Fruit fly (Drosophila melanogaster): ENCODE measurements around the gene CG6136.

CG6136 gene

dm6 chr3R:15345198-15346017, 26.6 kb downstream of the CG6136 start:
- TF ChIP-seq Rel (GFP tag; optimal IDR thresholded peaks at IDR 0.05) (no peak), Rel (tag; optimal IDR thresholded peaks at IDR 0.05) (peak; percentile 67), OdsH (GFP tag; optimal IDR thresholded peaks at IDR 0.05) (no peak), Hnf4 (GFP tag; optimal IDR thresholded peaks at IDR 0.05) (no peak), brk (GFP tag; optimal IDR thresholded peaks at IDR 0.05) (no peak), Hr83 (GFP tag; optimal IDR thresholded peaks at IDR 0.05; ENCODE audit: poor library complexity, severe bottlenecking) (no peak), Abd-B (GFP tag; optimal IDR thresholded peaks at IDR 0.05) (no peak), CG32264 (GFP tag; optimal IDR thresholded peaks at IDR 0.05) (no peak), foxo (GFP tag; optimal IDR thresholded peaks at IDR 0.05) (no peak), tai (GFP tag; optimal IDR thresholded peaks at IDR 0.05) (no peak)

dm6 chr3R:15342926-15343685, 28.9 kb downstream of the CG6136 start, which contains the start of gene Nagk:
Nagk (minus strand) TSS chr3R:15343256.
- TF ChIP-seq Dif (GFP tag; optimal IDR thresholded peaks at IDR 0.05; ENCODE audit: partially characterized antibody): peak; percentile 37
- no peak for TF ChIP-seq Hr78 (GFP tag; optimal IDR thresholded peaks at IDR 0.05)
- no peak for TF ChIP-seq Hnf4 (GFP tag; optimal IDR thresholded peaks at IDR 0.05)
- peak; percentile 82 for TF ChIP-seq Hr83 (GFP tag; optimal IDR thresholded peaks at IDR 0.05; ENCODE audit: poor library complexity, severe bottlenecking)
- peak; percentile 68 for TF ChIP-seq Sp1 (GFP tag; optimal IDR thresholded peaks at IDR 0.05)
- TF ChIP-seq HLH106 (tag; optimal IDR thresholded peaks at IDR 0.05): peak; percentile 56
- no peak for TF ChIP-seq Vsx2 (GFP tag; optimal IDR thresholded peaks at IDR 0.05; ENCODE audit: partially characterized antibody)
- TF ChIP-seq Mio (GFP tag; optimal IDR thresholded peaks at IDR 0.05): no peak
- peak; percentile 71 for TF ChIP-seq ey (GFP tag; optimal IDR thresholded peaks at IDR 0.05)
- TF ChIP-seq Myc (optimal IDR thresholded peaks at IDR 0.05): no peak
- peak; percentile 51 for TF ChIP-seq psq (GFP tag; optimal IDR thresholded peaks at IDR 0.05)
- no peak for TF ChIP-seq Rel (GFP tag; optimal IDR thresholded peaks at IDR 0.05)
- peak; percentile 93 for TF ChIP-seq Rel (tag; optimal IDR thresholded peaks at IDR 0.05)
- TF ChIP-seq N (GFP tag; optimal IDR thresholded peaks at IDR 0.05): no peak
- peak; percentile 57 for TF ChIP-seq Jra (GFP tag; optimal IDR thresholded peaks at IDR 0.05)
- TF ChIP-seq br (GFP tag; optimal IDR thresholded peaks at IDR 0.05): peak; percentile 49
- TF ChIP-seq OdsH (GFP tag; optimal IDR thresholded peaks at IDR 0.05): peak; percentile 68
- TF ChIP-seq h (GFP tag; optimal IDR thresholded peaks at IDR 0.05): peak; percentile 70
- TF ChIP-seq rgr (GFP tag; optimal IDR thresholded peaks at IDR 0.05): peak; percentile 63
- peak; percentile 65 for TF ChIP-seq sv (GFP tag; optimal IDR thresholded peaks at IDR 0.05)
- peak; percentile 34 for TF ChIP-seq CG32264 (GFP tag; optimal IDR thresholded peaks at IDR 0.05)
- TF ChIP-seq pan (optimal IDR thresholded peaks at IDR 0.05): peak; percentile 86
- peak in 1 of 2 experiments; percentile 76 for TF ChIP-seq foxo (GFP tag; optimal IDR thresholded peaks at IDR 0.05)
- TF ChIP-seq Dfd (GFP tag; optimal IDR thresholded peaks at IDR 0.05): no peak
- peak; percentile 34 for TF ChIP-seq CG9705 (GFP tag; optimal IDR thresholded peaks at IDR 0.05)
- peak; percentile 89 for TF ChIP-seq woc (GFP tag; optimal IDR thresholded peaks at IDR 0.05)
- TF ChIP-seq GATAd (GFP tag; optimal IDR thresholded peaks at IDR 0.05): no peak
- TF ChIP-seq Abd-B (GFP tag; optimal IDR thresholded peaks at IDR 0.05): no peak
- TF ChIP-seq lola (GFP tag; optimal IDR thresholded peaks at IDR 0.05): no peak
- peak; percentile 73 for TF ChIP-seq fru (GFP tag; optimal IDR thresholded peaks at IDR 0.05)
- no peak for TF ChIP-seq dmrt93B (GFP tag; optimal IDR thresholded peaks at IDR 0.05)
- TF ChIP-seq jim (GFP tag; optimal IDR thresholded peaks at IDR 0.05): no peak
- no peak for TF ChIP-seq dsf (GFP tag; optimal IDR thresholded peaks at IDR 0.05; ENCODE audit: borderline replicate concordance)
- no peak for TF ChIP-seq tai (GFP tag; optimal IDR thresholded peaks at IDR 0.05)

dm6 chr3R:15342432-15342925, 29.5 kb downstream of the CG6136 start:
- TF ChIP-seq GATAd (GFP tag; optimal IDR thresholded peaks at IDR 0.05): no peak
- TF ChIP-seq ey (GFP tag; optimal IDR thresholded peaks at IDR 0.05): peak; percentile 7
- TF ChIP-seq foxo (GFP tag; optimal IDR thresholded peaks at IDR 0.05): peak in 1 of 2 experiments; percentile 38
- peak; percentile 12 for TF ChIP-seq OdsH (GFP tag; optimal IDR thresholded peaks at IDR 0.05)
- peak; percentile 16 for TF ChIP-seq HLH106 (tag; optimal IDR thresholded peaks at IDR 0.05)
- TF ChIP-seq brk (GFP tag; optimal IDR thresholded peaks at IDR 0.05): no peak
